Fruit fly (Drosophila melanogaster): ENCODE measurements around the gene Golgin84.

Gene Golgin84

dm6 chr3R:24357698-24358097 is at the start of gene Golgin84:
Gene Golgin84, minus strand, starts transcription at chr3R:24357938.
- TF ChIP-seq Pif1B (GFP tag; optimal IDR thresholded peaks at IDR 0.05) (no peak), CG4496 (GFP tag; IDR thresholded peaks at IDR 0.05) (no peak), D1 (tag; optimal IDR thresholded peaks at IDR 0.05) (no peak), CG12605 (GFP tag; IDR thresholded peaks at IDR 0.05) (no peak), CG8159 (tag; optimal IDR thresholded peaks at IDR 0.05) (no peak), CG32121 (GFP tag; IDR thresholded peaks at IDR 0.05) (no peak), Pif1A (GFP tag; optimal IDR thresholded peaks at IDR 0.05) (no peak), Ets98B (GFP tag; IDR thresholded peaks at IDR 0.05) (no peak), rn (GFP tag; IDR thresholded peaks at IDR 0.05) (no peak)

DNA sequence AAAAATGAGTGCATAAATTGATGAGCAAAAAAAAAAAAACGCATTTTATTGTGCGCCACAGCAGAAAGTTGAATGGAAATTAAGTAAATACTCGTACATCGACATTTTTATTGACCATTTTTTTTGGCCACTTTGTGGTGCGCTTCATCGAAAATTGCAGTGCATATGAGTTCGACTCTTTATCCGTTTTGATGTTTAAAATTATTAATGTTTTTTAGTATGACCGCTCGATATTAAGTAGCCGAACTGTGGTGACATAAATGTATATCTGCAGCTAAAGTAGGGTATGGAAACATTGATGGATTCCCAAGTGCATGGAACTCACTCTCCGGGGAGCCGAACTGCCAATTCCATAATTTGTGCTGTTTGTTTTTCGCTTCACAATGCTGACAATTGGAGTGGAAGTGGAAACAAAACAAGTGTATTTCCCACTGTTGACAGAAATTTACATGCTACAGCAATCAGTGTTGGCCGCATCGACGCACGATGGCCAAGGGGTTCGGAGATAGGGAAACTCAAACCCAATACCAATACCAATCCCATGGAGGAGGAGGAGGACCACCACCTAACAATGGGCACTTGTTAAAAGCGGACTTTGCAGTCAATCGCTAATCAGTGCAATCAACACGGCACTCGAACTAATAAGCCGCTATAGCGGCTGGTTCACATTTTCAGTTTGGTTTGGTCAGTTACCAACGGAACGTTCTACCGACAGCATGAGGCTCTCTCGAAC is 34.6 kb upstream of the Golgin84 start, which contains the start of gene CG13616:
CG13616 (plus strand) TSS at position 683 of the 733 bp plus-strand sequence.
- TF ChIP-seq CG32121 (GFP tag; IDR thresholded peaks at IDR 0.05), result no peak
- no peak for TF ChIP-seq CG14655 (GFP tag; optimal IDR thresholded peaks at IDR 0.05)
- no peak for TF ChIP-seq EcR (GFP tag; optimal IDR thresholded peaks at IDR 0.05)
- TF ChIP-seq Pif1A (GFP tag; optimal IDR thresholded peaks at IDR 0.05), result no peak
- TF ChIP-seq Snoo (tag; optimal IDR thresholded peaks at IDR 0.05), result no peak
- no peak for TF ChIP-seq CG17806 (tag; optimal IDR thresholded peaks at IDR 0.05)
- TF ChIP-seq CG8301 (tag; optimal IDR thresholded peaks at IDR 0.05), result no peak
- no peak for TF ChIP-seq gl (tag; optimal IDR thresholded peaks at IDR 0.05)
- TF ChIP-seq fd96Ca (GFP tag; IDR thresholded peaks at IDR 0.05), result no peak

- TF ChIP-seq CG34367 (tag; optimal IDR thresholded peaks at IDR 0.05) (no peak), CG15710 (tag; optimal IDR thresholded peaks at IDR 0.05) (no peak), rn (GFP tag; IDR thresholded peaks at IDR 0.05) (no peak), CG10348 (GFP tag; IDR thresholded peaks at IDR 0.05) (no peak), CG32121 (GFP tag; IDR thresholded peaks at IDR 0.05) (no peak), Pif1B (GFP tag; optimal IDR thresholded peaks at IDR 0.05) (no peak), Snoo (tag; optimal IDR thresholded peaks at IDR 0.05) (no peak), CG13204 (GFP tag; optimal IDR thresholded peaks at IDR 0.05) (no peak), fd96Ca (GFP tag; IDR thresholded peaks at IDR 0.05) (no peak), CG12605 (GFP tag; IDR thresholded peaks at IDR 0.05) (no peak), Ets98B (GFP tag; IDR thresholded peaks at IDR 0.05) (no peak), EcR (GFP tag; optimal IDR thresholded peaks at IDR 0.05) (no peak)
These were observed 32.5 kb upstream of the Golgin84 start, which contains the start of the genes CG5768 and CG13615 for dm6 chr3R:24390239-24390638. Gene CG5768, minus strand, starts transcription at chr3R:24390339. Gene CG13615, plus strand, starts transcription at chr3R:24390518.

dm6 chr3R:24386434-24386833 is 28.7 kb upstream of the Golgin84 start:
- TF ChIP-seq CG17806 (tag; optimal IDR thresholded peaks at IDR 0.05) (no peak), Snoo (tag; optimal IDR thresholded peaks at IDR 0.05) (no peak), CG9948 (tag; optimal IDR thresholded peaks at IDR 0.05) (no peak), Pif1A (GFP tag; optimal IDR thresholded peaks at IDR 0.05) (no peak), CG34367 (tag; optimal IDR thresholded peaks at IDR 0.05) (no peak), CG15710 (tag; optimal IDR thresholded peaks at IDR 0.05) (no peak), EcR (GFP tag; optimal IDR thresholded peaks at IDR 0.05) (no peak), Ets98B (GFP tag; IDR thresholded peaks at IDR 0.05) (no peak), gl (tag; optimal IDR thresholded peaks at IDR 0.05) (no peak), CG8159 (tag; optimal IDR thresholded peaks at IDR 0.05) (no peak), Pif1B (GFP tag; optimal IDR thresholded peaks at IDR 0.05) (no peak), fd96Ca (GFP tag; IDR thresholded peaks at IDR 0.05) (no peak), CG13204 (GFP tag; optimal IDR thresholded peaks at IDR 0.05) (no peak), CG12605 (GFP tag; IDR thresholded peaks at IDR 0.05) (no peak), D1 (tag; optimal IDR thresholded peaks at IDR 0.05) (no peak), rn (GFP tag; IDR thresholded peaks at IDR 0.05) (no peak), CG32121 (GFP tag; IDR thresholded peaks at IDR 0.05) (no peak), CG14655 (GFP tag; optimal IDR thresholded peaks at IDR 0.05) (no peak), CG8301 (tag; optimal IDR thresholded peaks at IDR 0.05) (no peak)

dm6 chr3R:24384952-24385351 is 27.2 kb upstream of the Golgin84 start, which contains the start of gene CG17780:
Gene CG17780, minus strand, starts transcription at chr3R:24385052.
- TF ChIP-seq Pif1B (GFP tag; optimal IDR thresholded peaks at IDR 0.05) (no peak), rn (GFP tag; IDR thresholded peaks at IDR 0.05) (no peak), CG10348 (GFP tag; IDR thresholded peaks at IDR 0.05) (no peak), D1 (tag; optimal IDR thresholded peaks at IDR 0.05) (no peak), CG8159 (tag; optimal IDR thresholded peaks at IDR 0.05) (no peak), CG8301 (tag; optimal IDR thresholded peaks at IDR 0.05) (no peak), CG17806 (tag; optimal IDR thresholded peaks at IDR 0.05) (no peak), Ets98B (GFP tag; IDR thresholded peaks at IDR 0.05) (no peak), CG13204 (GFP tag; optimal IDR thresholded peaks at IDR 0.05) (no peak), CG4496 (GFP tag; IDR thresholded peaks at IDR 0.05) (no peak), CG34367 (tag; optimal IDR thresholded peaks at IDR 0.05) (no peak), fd96Ca (GFP tag; IDR thresholded peaks at IDR 0.05) (no peak), CG12605 (GFP tag; IDR thresholded peaks at IDR 0.05) (no peak), CG15710 (tag; optimal IDR thresholded peaks at IDR 0.05) (no peak), EcR (GFP tag; optimal IDR thresholded peaks at IDR 0.05) (no peak)

dm6 chr3R:24376565-24376964 is 18.8 kb upstream of the Golgin84 start, which contains the start of gene CG33342:
Gene CG33342, plus strand, starts transcription at chr3R:24376865.
- TF ChIP-seq CG13204 (GFP tag; optimal IDR thresholded peaks at IDR 0.05) (no peak), Snoo (tag; optimal IDR thresholded peaks at IDR 0.05) (no peak), CG32121 (GFP tag; IDR thresholded peaks at IDR 0.05) (no peak), CG12605 (GFP tag; IDR thresholded peaks at IDR 0.05) (no peak), CG4496 (GFP tag; IDR thresholded peaks at IDR 0.05) (no peak), Pif1B (GFP tag; optimal IDR thresholded peaks at IDR 0.05) (no peak), CG15710 (tag; optimal IDR thresholded peaks at IDR 0.05) (no peak), CG8159 (tag; optimal IDR thresholded peaks at IDR 0.05) (no peak), fd96Ca (GFP tag; IDR thresholded peaks at IDR 0.05) (no peak), rn (GFP tag; IDR thresholded peaks at IDR 0.05) (no peak), CG9948 (tag; optimal IDR thresholded peaks at IDR 0.05) (no peak), Pif1A (GFP tag; optimal IDR thresholded peaks at IDR 0.05) (no peak), Ets98B (GFP tag; IDR thresholded peaks at IDR 0.05) (no peak), CG14655 (GFP tag; optimal IDR thresholded peaks at IDR 0.05) (no peak), CG34367 (tag; optimal IDR thresholded peaks at IDR 0.05) (no peak), CG17806 (tag; optimal IDR thresholded peaks at IDR 0.05) (no peak), D1 (tag; optimal IDR thresholded peaks at IDR 0.05) (no peak)

Data from whole organism, pupa.